Worm (Caenorhabditis elegans) whole organism, midembryonic: ENCODE results near the gene B0244.5.

ENCODE experiments used
- flt-1 ChIP-seq: fragments of 200-800 bp; sonication (Bioruptor generic); IDR thresholded peaks from 2 replicates; pipeline ENCODE4 v1.3.6; 2022; ENCODE audit warnings: missing genetic modification characterization, missing compliant biosample characterization
- ztf-29 ChIP-seq: fragments of 200-800 bp; sonication (Bioruptor generic); IDR thresholded peaks from 2 replicates; pipeline ENCODE4 v1.3.6; 2022; ENCODE audit warnings: missing genetic modification reagents, missing genetic modification characterization, missing compliant biosample characterization

ce11 chrIII:5744579-5744978, at the start of gene B0244.5:
- TF ChIP-seq ztf-29 (GFP tag; lab: Robert Waterston, UW), result no peak
- TF ChIP-seq flt-1 (GFP tag; lab: Robert Waterston, UW), result no peak
